Worm (Caenorhabditis elegans) whole organism, L3 larva: ENCODE results near the gene col-155.
"Not testable (repeated sequence)": the region's sequence is repeated elsewhere in the genome, so short reads cannot be mapped to it uniquely, and the experiment has no call there.

Experiments used
- R02D3.7 ChIP-seq: fragments of 150-350 bp; optimal IDR thresholded peaks from 2 replicates; lab custom pipeline; 2014; ENCODE audit warnings: missing biosample characterization, missing genetic modification characterization
- ama-1 ChIP-seq: fragments of 150-350 bp; optimal IDR thresholded peaks from 2 replicates; lab custom pipeline; 2018
- ceh-16 ChIP-seq: sonication (generic microtip); optimal IDR thresholded peaks from 2 replicates; lab custom pipeline; 2017; ENCODE audit warnings: missing biosample characterization, missing genetic modification characterization
- ceh-28 ChIP-seq: fragments of 150-350 bp; optimal IDR thresholded peaks from 2 replicates; lab custom pipeline; 2014; ENCODE audit warnings: missing biosample characterization, missing genetic modification reagents, missing genetic modification characterization
- daf-12 ChIP-seq: fragments of 150-350 bp; optimal IDR thresholded peaks from 2 replicates; lab custom pipeline; 2014; ENCODE audit warnings: missing biosample characterization, missing genetic modification reagents, missing genetic modification characterization
- egl-27 ChIP-seq: sonication (generic microtip); optimal IDR thresholded peaks from 4 replicates; lab custom pipeline; 2017; ENCODE audit warnings: missing biosample characterization, missing genetic modification reagents, missing genetic modification characterization
- egl-5 ChIP-seq: fragments of 150-350 bp; optimal IDR thresholded peaks from 2 replicates; lab custom pipeline; 2017; ENCODE audit warnings: missing biosample characterization, missing genetic modification reagents, missing genetic modification characterization, inconsistent platforms
- elt-2 ChIP-seq: sonication (generic microtip); optimal IDR thresholded peaks from 2 replicates; lab custom pipeline; 2016; ENCODE audit warnings: missing genetic modification reagents, mild to moderate bottlenecking, missing genetic modification characterization, missing compliant biosample characterization
- eor-1 ChIP-seq, 2 experiments: fragments of 150-350 bp; optimal IDR thresholded peaks; 2 replicates each; lab custom pipeline; 2014 to 2018; ENCODE audit warnings: missing biosample characterization in 2 of 2, missing genetic modification characterization in 2 of 2
- fkh-10 ChIP-seq: sonication (generic microtip); optimal IDR thresholded peaks from 2 replicates; lab custom pipeline; 2017; ENCODE audit warnings: missing biosample characterization, missing genetic modification reagents, missing genetic modification characterization
- hmg-11 ChIP-seq: sonication (generic microtip); optimal IDR thresholded peaks from 2 replicates; lab custom pipeline; 2016; ENCODE audit warnings: missing genetic modification characterization, missing compliant biosample characterization
- jun-1 ChIP-seq: fragments of 150-350 bp; optimal IDR thresholded peaks from 2 replicates; lab custom pipeline; 2014; ENCODE audit warnings: missing biosample characterization, missing genetic modification reagents, missing genetic modification characterization
- lin-15B ChIP-seq: fragments of 150-350 bp; optimal IDR thresholded peaks from 2 replicates; lab custom pipeline; 2014; ENCODE audit warnings: missing biosample characterization, missing genetic modification characterization
- mdl-1 ChIP-seq: fragments of 150-350 bp; optimal IDR thresholded peaks from 2 replicates; lab custom pipeline; 2014; ENCODE audit warnings: missing biosample characterization, missing genetic modification characterization
- mml-1 ChIP-seq: fragments of 150-350 bp; sonication (generic microtip); optimal IDR thresholded peaks from 3 replicates; lab custom pipeline; 2014; ENCODE audit warnings: missing biosample characterization, missing genetic modification characterization
- nfya-1 ChIP-seq: sonication (generic microtip); optimal IDR thresholded peaks from 2 replicates; lab custom pipeline; 2017; ENCODE audit warnings: missing genetic modification characterization, mild to moderate bottlenecking, missing compliant biosample characterization, antibody characterized with exemption, moderate library complexity; ENCODE audit not compliant: insufficient read depth
- nhr-11 ChIP-seq: fragments of 150-350 bp; optimal IDR thresholded peaks from 2 replicates; lab custom pipeline; 2014; ENCODE audit warnings: missing biosample characterization, missing genetic modification characterization
- nhr-12 ChIP-seq: fragments of 150-350 bp; optimal IDR thresholded peaks from 2 replicates; lab custom pipeline; 2014; ENCODE audit warnings: missing biosample characterization, missing genetic modification characterization
- nhr-23 ChIP-seq: fragments of 150-350 bp; optimal IDR thresholded peaks from 2 replicates; lab custom pipeline; 2014; ENCODE audit warnings: missing biosample characterization, missing genetic modification reagents, missing genetic modification characterization
- nhr-237 ChIP-seq: fragments of 150-350 bp; optimal IDR thresholded peaks from 2 replicates; lab custom pipeline; 2014; ENCODE audit warnings: missing biosample characterization, missing genetic modification characterization
- nhr-25 ChIP-seq: sonication (generic microtip); optimal IDR thresholded peaks from 2 replicates; lab custom pipeline; 2017; ENCODE audit warnings: missing biosample characterization, missing genetic modification characterization
- nhr-28 ChIP-seq: fragments of 150-350 bp; optimal IDR thresholded peaks from 2 replicates; lab custom pipeline; 2014; ENCODE audit warnings: missing biosample characterization, missing genetic modification characterization
- nhr-67 ChIP-seq: fragments of 150-350 bp; optimal IDR thresholded peaks from 2 replicates; lab custom pipeline; 2014; ENCODE audit warnings: missing biosample characterization, missing genetic modification characterization
- nhr-76 ChIP-seq: fragments of 150-350 bp; sonication (generic microtip); optimal IDR thresholded peaks from 5 replicates; lab custom pipeline; 2014; ENCODE audit warnings: missing biosample characterization, missing genetic modification characterization
- pqm-1 ChIP-seq: fragments of 150-350 bp; optimal IDR thresholded peaks from 2 replicates; lab custom pipeline; 2017; ENCODE audit warnings: missing biosample characterization, missing genetic modification characterization, inconsistent platforms
- skn-1 ChIP-seq: fragments of 150-350 bp; optimal IDR thresholded peaks from 2 replicates; lab custom pipeline; 2014; ENCODE audit warnings: missing biosample characterization, missing genetic modification characterization
- snpc-4 ChIP-seq: fragments of 150-350 bp; optimal IDR thresholded peaks from 2 replicates; lab custom pipeline; 2014; ENCODE audit warnings: missing biosample characterization, missing genetic modification characterization
- tbx-2 ChIP-seq: sonication (generic microtip); optimal IDR thresholded peaks from 2 replicates; lab custom pipeline; 2016; ENCODE audit warnings: mild to moderate bottlenecking, missing genetic modification characterization, missing compliant biosample characterization
- unc-39 ChIP-seq: sonication (generic microtip); optimal IDR thresholded peaks from 4 replicates; lab custom pipeline; 2017; ENCODE audit warnings: missing biosample characterization, missing genetic modification characterization
- unc-62 ChIP-seq: fragments of 150-350 bp; sonication (generic microtip); optimal IDR thresholded peaks from 4 replicates; lab custom pipeline; 2014; ENCODE audit warnings: missing biosample characterization, missing genetic modification reagents, missing genetic modification characterization
- zag-1 ChIP-seq: fragments of 150-350 bp; optimal IDR thresholded peaks from 2 replicates; lab custom pipeline; 2014; ENCODE audit warnings: missing biosample characterization, missing genetic modification characterization
- ztf-4 ChIP-seq: fragments of 150-350 bp; optimal IDR thresholded peaks from 2 replicates; lab custom pipeline; 2014; ENCODE audit warnings: missing biosample characterization, missing genetic modification characterization

Gene col-155

ce11 chrV:11403702-11404101, 14.0 kb upstream of the col-155 start:
- no peak for TF ChIP-seq ceh-16 (tag; lab: Kevin White, UChicago)
- TF ChIP-seq pqm-1 (tag; lab: Kevin White, UChicago): peak; percentile 64
- TF ChIP-seq elt-2 (tag; lab: Kevin White, UChicago): peak; percentile 90

DNA sequence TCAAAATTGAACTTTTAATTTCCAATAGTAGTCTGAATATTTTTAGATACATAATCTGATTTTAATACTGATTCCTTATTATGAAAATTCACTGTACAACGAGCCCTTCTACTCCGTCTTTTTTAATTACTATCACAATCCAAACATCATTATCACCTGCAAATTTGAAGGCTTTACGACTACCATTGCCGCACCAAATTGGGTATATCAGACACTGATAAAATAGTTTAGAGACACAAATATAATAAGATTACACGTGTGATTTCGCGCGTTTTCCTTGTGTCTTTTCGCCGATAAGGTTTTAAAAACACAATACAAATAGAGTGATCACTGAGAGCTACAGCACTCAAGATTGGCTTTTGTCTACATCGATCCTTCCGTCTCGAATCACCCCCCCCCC, 13.4 kb upstream of the col-155 start:
- TF ChIP-seq unc-39 (tag; lab: Kevin White, UChicago) (no peak), pqm-1 (tag; lab: Kevin White, UChicago) (peak; percentile 76), elt-2 (tag; lab: Kevin White, UChicago) (peak; percentile 81)

- TF ChIP-seq eor-1 (tag; optimal IDR thresholded peaks at IDR 0.05; lab: Kevin White, UChicago) (no peak), nhr-25 (tag; lab: Kevin White, UChicago) (no peak), fkh-10 (GFP tag; lab: Kevin White, UChicago) (no peak), nhr-76 (tag; lab: Kevin White, UChicago) (no peak), elt-2 (tag; lab: Kevin White, UChicago) (no peak), nhr-23 (tag; lab: Kevin White, UChicago) (no peak), mml-1 (tag; lab: Kevin White, UChicago) (no peak), ceh-16 (tag; lab: Kevin White, UChicago) (no peak), tbx-2 (no peak), nfya-1 (tag; lab: Kevin White, UChicago) (no peak), egl-27 (no peak), ama-1 (lab: Kevin White, UChicago) (no peak), zag-1 (no peak), ceh-28 (tag; lab: Kevin White, UChicago) (no peak), jun-1 (tag; lab: Kevin White, UChicago) (no peak), nhr-11 (no peak), nhr-237 (tag; lab: Kevin White, UChicago) (no peak)
Observed at ce11 chrV:11402610-11403009, 12.9 kb upstream of the col-155 start, which contains the start of gene nas-19. nas-19 (minus strand) TSS chrV:11402710.

- TF ChIP-seq ztf-4 (tag; lab: Kevin White, UChicago): no peak
- TF ChIP-seq, all 47 proteins: peak for 0
Observed at ce11 chrV:11398616-11399015, 8.9 kb upstream of the col-155 start, which contains the start of gene nas-17. nas-17 (plus strand) TSS chrV:11398916.

- not testable (repeated sequence) for TF ChIP-seq hmg-11, ztf-4, skn-1 (tag; lab: Kevin White, UChicago)
Observed at ce11 chrV:11396134-11396533, 6.5 kb upstream of the col-155 start, which contains the start of gene nas-18. nas-18 (plus strand) TSS chrV:11396434.

DNA sequence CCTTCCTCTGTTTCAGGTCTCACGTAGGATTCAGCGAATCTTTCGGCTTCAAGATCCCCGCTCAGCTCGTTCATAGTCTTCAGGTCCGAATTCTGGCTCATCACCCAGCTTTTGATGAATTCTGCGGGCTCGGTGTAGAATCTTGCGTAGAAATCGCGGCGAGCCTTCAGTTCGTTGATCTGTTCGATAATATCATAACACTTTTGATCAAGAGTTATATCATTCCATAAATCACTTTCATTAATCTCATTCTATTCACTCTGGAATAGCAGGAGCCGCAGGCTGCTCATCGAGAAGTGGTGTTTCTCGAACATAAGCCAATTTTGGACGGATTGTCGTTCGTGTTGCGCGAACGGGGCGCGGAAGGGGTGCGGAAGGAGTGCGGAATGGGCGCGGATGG, 5.3 kb upstream of the col-155 start, which contains the start of gene K03B8.4:
Gene K03B8.4, minus strand, starts transcription at position 101 of the 400 bp plus-strand sequence.
- TF ChIP-seq nhr-28, nhr-237, skn-1 (tag; lab: Kevin White, UChicago): not testable (repeated sequence)

DNA sequence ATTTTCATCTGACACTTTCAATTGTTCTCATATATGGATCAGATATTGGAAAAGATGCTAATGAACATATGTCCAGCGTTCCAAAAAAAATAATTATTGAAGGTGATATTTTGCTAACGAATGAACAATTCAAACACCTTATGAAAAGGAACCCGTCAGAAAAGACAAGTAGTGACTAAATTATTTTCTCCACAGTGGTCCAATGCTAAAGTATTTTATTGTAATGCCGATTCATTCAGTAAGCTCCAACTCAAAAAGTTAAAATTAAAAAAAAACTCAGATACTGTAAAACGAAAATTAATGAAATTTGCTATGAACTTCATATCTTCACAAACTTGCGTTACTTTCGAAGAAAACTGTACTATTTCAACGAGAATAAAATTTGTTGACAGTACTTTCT, 2.3 kb upstream of the col-155 start, which contains the start of gene nas-16:
Gene nas-16, plus strand, starts transcription at position 301 of the 400 bp plus-strand sequence.
- TF ChIP-seq egl-5 (tag; lab: Kevin White, UChicago): no peak
- TF ChIP-seq unc-62 (GFP tag; lab: Kevin White, UChicago): no peak
- TF ChIP-seq eor-1 (tag; optimal IDR thresholded peaks at IDR 0.05; lab: Kevin White, UChicago): no peak
- TF ChIP-seq snpc-4 (tag; lab: Kevin White, UChicago): no peak
- no peak for TF ChIP-seq lin-15B (tag; lab: Kevin White, UChicago)
- no peak for TF ChIP-seq R02D3.7
- no peak for TF ChIP-seq hmg-11 (tag; lab: Kevin White, UChicago)
- no peak for TF ChIP-seq nhr-67 (tag; lab: Kevin White, UChicago)
- TF ChIP-seq daf-12 (tag; lab: Kevin White, UChicago): no peak
- no peak for TF ChIP-seq unc-39 (tag; lab: Kevin White, UChicago)
- no peak for TF ChIP-seq pqm-1 (tag; lab: Kevin White, UChicago)
- TF ChIP-seq mml-1 (tag; lab: Kevin White, UChicago): no peak
- no peak for TF ChIP-seq nhr-12 (tag; lab: Kevin White, UChicago)
- TF ChIP-seq mdl-1 (tag; lab: Kevin White, UChicago): no peak
- no peak for TF ChIP-seq nfya-1 (tag; lab: Kevin White, UChicago)
- TF ChIP-seq egl-27: no peak
- TF ChIP-seq ama-1 (lab: Kevin White, UChicago): no peak
- TF ChIP-seq tbx-2: no peak
- no peak for TF ChIP-seq zag-1
